Worm (Caenorhabditis elegans) whole organism, mixed stage, embryonic: ENCODE results near the gene hum-4.
A peak's percentile ranks its signal among the peaks of the same experiment; 100 is the strongest.

Experiments
- M03D4.4 ChIP-seq: sonication (generic microtip); optimal IDR thresholded peaks from 2 replicates; lab custom pipeline; 2017; ENCODE audit warnings: mild to moderate bottlenecking, missing genetic modification characterization, missing compliant biosample characterization
- bed-3 ChIP-seq: fragments of 200-800 bp; sonication (Bioruptor generic); optimal IDR thresholded peaks from 3 replicates; lab custom pipeline; 2018; ENCODE audit warnings: mild to moderate bottlenecking, missing genetic modification characterization, moderate library complexity, missing compliant biosample characterization
- blmp-1 ChIP-seq: fragments of 150-350 bp; optimal IDR thresholded peaks from 2 replicates; lab custom pipeline; 2014; ENCODE audit warnings: missing biosample characterization, missing genetic modification characterization
- ceh-39 ChIP-seq: fragments of 150-350 bp; optimal IDR thresholded peaks from 2 replicates; lab custom pipeline; 2014; ENCODE audit warnings: missing biosample characterization, missing genetic modification characterization
- ceh-43 ChIP-seq: fragments of 200-800 bp; sonication (Bioruptor generic); optimal IDR thresholded peaks from 2 replicates; lab custom pipeline; 2018; ENCODE audit warnings: mild to moderate bottlenecking, missing genetic modification characterization, moderate library complexity, missing compliant biosample characterization
- ces-1 ChIP-seq: fragments of 150-350 bp; optimal IDR thresholded peaks from 2 replicates; lab custom pipeline; 2014; ENCODE audit warnings: missing biosample characterization, missing genetic modification reagents, missing genetic modification characterization
- elt-3 ChIP-seq: fragments of 150-350 bp; optimal IDR thresholded peaks from 2 replicates; lab custom pipeline; 2014; ENCODE audit warnings: missing biosample characterization, missing genetic modification characterization
- flh-1 ChIP-seq: fragments of 200-800 bp; sonication (Bioruptor generic); optimal IDR thresholded peaks from 2 replicates; lab custom pipeline; 2018; ENCODE audit warnings: mild to moderate bottlenecking, missing genetic modification characterization, moderate library complexity, missing compliant biosample characterization
- ham-2 ChIP-seq: fragments of 200-800 bp; sonication (Bioruptor generic); optimal IDR thresholded peaks from 2 replicates; lab custom pipeline; 2018; ENCODE audit warnings: mild to moderate bottlenecking, missing genetic modification characterization, missing compliant biosample characterization
- hlh-1 ChIP-seq: fragments of 150-350 bp; optimal IDR thresholded peaks from 2 replicates; lab custom pipeline; 2014; ENCODE audit warnings: missing biosample characterization, missing genetic modification reagents, missing genetic modification characterization
- lin-13 ChIP-seq: fragments of 150-350 bp; optimal IDR thresholded peaks from 2 replicates; lab custom pipeline; 2014; ENCODE audit warnings: missing biosample characterization, missing genetic modification characterization
- lin-32 ChIP-seq: fragments of 200-800 bp; sonication (Bioruptor generic); optimal IDR thresholded peaks from 2 replicates; lab custom pipeline; 2018; ENCODE audit warnings: mild to moderate bottlenecking, missing genetic modification characterization, missing compliant biosample characterization
- lsy-2 ChIP-seq: fragments of 150-350 bp; optimal IDR thresholded peaks from 2 replicates; lab custom pipeline; 2014; ENCODE audit warnings: missing biosample characterization, missing genetic modification characterization
- mep-1 ChIP-seq: fragments of 150-350 bp; optimal IDR thresholded peaks from 2 replicates; lab custom pipeline; 2017; ENCODE audit warnings: missing biosample characterization, missing genetic modification reagents, missing genetic modification characterization, inconsistent platforms
- mls-2 ChIP-seq: sonication (generic microtip); optimal IDR thresholded peaks from 2 replicates; lab custom pipeline; 2016; ENCODE audit warnings: mild to moderate bottlenecking, missing genetic modification characterization, moderate library complexity, missing compliant biosample characterization
- nhr-12 ChIP-seq: fragments of 150-350 bp; optimal IDR thresholded peaks from 2 replicates; lab custom pipeline; 2014; ENCODE audit warnings: missing biosample characterization, missing genetic modification characterization
- nhr-2 ChIP-seq: fragments of 150-350 bp; optimal IDR thresholded peaks from 2 replicates; lab custom pipeline; 2014; ENCODE audit warnings: missing biosample characterization, missing genetic modification characterization
- nhr-237 ChIP-seq: fragments of 150-350 bp; optimal IDR thresholded peaks from 2 replicates; lab custom pipeline; 2014; ENCODE audit warnings: missing biosample characterization, missing genetic modification characterization
- nhr-28 ChIP-seq: fragments of 150-350 bp; optimal IDR thresholded peaks from 2 replicates; lab custom pipeline; 2014; ENCODE audit warnings: missing biosample characterization, missing genetic modification characterization
- nhr-76 ChIP-seq: sonication (generic microtip); optimal IDR thresholded peaks from 2 replicates; lab custom pipeline; 2017; ENCODE audit warnings: missing biosample characterization, missing genetic modification characterization
- pha-4 ChIP-seq: fragments of 150-350 bp; optimal IDR thresholded peaks from 2 replicates; lab custom pipeline; 2018; ENCODE audit warnings: missing biosample characterization, missing genetic modification reagents, missing genetic modification characterization
- tbx-8 ChIP-seq: fragments of 200-800 bp; sonication (Bioruptor generic); optimal IDR thresholded peaks from 2 replicates; lab custom pipeline; 2018; ENCODE audit warnings: mild to moderate bottlenecking, missing genetic modification characterization, moderate library complexity, missing compliant biosample characterization
- unc-39 ChIP-seq: fragments of 150-350 bp; optimal IDR thresholded peaks from 2 replicates; lab custom pipeline; 2014; ENCODE audit warnings: missing biosample characterization, missing genetic modification characterization
- unc-62 ChIP-seq: fragments of 150-350 bp; optimal IDR thresholded peaks from 2 replicates; lab custom pipeline; 2014; ENCODE audit warnings: missing biosample characterization, missing genetic modification reagents, missing genetic modification characterization
- zip-8 ChIP-seq: fragments of 150-350 bp; optimal IDR thresholded peaks from 2 replicates; lab custom pipeline; 2014; ENCODE audit warnings: missing biosample characterization, missing genetic modification characterization
- ztf-11 ChIP-seq: fragments of 150-350 bp; optimal IDR thresholded peaks from 2 replicates; lab custom pipeline; 2014; ENCODE audit warnings: missing biosample characterization, missing genetic modification characterization

Gene hum-4

ce11 chrX:11407682-11408335 is 25.6 kb downstream of the hum-4 start, which contains the start of gene F08B12.4:
Gene F08B12.4 (minus strand): TSS chrX:11407732.
- TF ChIP-seq bed-3 (GFP tag; lab: Kevin White, UChicago), result no peak
- no peak for TF ChIP-seq tbx-8 (GFP tag; lab: Kevin White, UChicago)
- no peak for TF ChIP-seq ces-1
- TF ChIP-seq lin-13 (tag; lab: Kevin White, UChicago), result no peak
- TF ChIP-seq M03D4.4, result no peak
- TF ChIP-seq ceh-43 (GFP tag; lab: Kevin White, UChicago), result no peak
- TF ChIP-seq mep-1 (tag; lab: Kevin White, UChicago), result no peak
- no peak for TF ChIP-seq hlh-1 (tag; lab: Kevin White, UChicago)
- TF ChIP-seq lsy-2 (tag; lab: Kevin White, UChicago), result no peak
- TF ChIP-seq ztf-11 (tag; lab: Kevin White, UChicago), result no peak
- TF ChIP-seq nhr-237, result no peak
- no peak for TF ChIP-seq pha-4 (tag; lab: Kevin White, UChicago)
- no peak for TF ChIP-seq unc-62 (GFP tag; lab: Kevin White, UChicago)
- TF ChIP-seq nhr-28 (tag; lab: Kevin White, UChicago), result no peak
- TF ChIP-seq ham-2, result no peak
- no peak for TF ChIP-seq lin-32 (GFP tag; lab: Kevin White, UChicago)
- TF ChIP-seq, all 35 proteins: peak for 0

DNA sequence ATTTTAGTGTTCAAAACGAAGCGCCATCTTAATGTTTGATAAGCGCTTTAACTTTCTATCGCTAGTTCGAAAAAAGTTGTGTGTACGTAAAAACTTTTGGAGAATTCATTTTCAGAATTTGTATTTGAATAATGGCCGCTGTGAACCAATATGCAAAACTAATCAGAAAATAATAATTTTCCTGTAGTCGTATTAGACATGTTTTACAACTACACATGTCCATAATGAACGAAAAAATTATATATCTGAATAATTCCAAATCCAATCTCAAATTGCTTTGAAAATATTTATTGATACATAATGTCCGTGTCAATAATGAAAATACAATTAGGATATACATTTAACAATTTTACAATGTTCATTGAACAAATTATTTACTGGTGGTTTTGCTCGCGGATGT is 26.6 kb downstream of the hum-4 start:
- no peak for TF ChIP-seq nhr-2 (tag; lab: Kevin White, UChicago)
- no peak for TF ChIP-seq nhr-76 (tag; lab: Kevin White, UChicago)
- TF ChIP-seq tbx-8 (GFP tag; lab: Kevin White, UChicago), result no peak
- no peak for TF ChIP-seq mls-2
- no peak for TF ChIP-seq nhr-237
- TF ChIP-seq ceh-39, result no peak
- TF ChIP-seq nhr-12 (tag; lab: Kevin White, UChicago), result no peak
- TF ChIP-seq lin-13 (tag; lab: Kevin White, UChicago), result no peak

ce11 chrX:11405908-11406307 is 27.5 kb downstream of the hum-4 start, which contains the start of gene slo-2:
Gene slo-2 (minus strand): TSS chrX:11405931.
- TF ChIP-seq ces-1 (peak; percentile 89), flh-1 (no peak)
- TF ChIP-seq, all 35 proteins: peak for 1

- no peak for TF ChIP-seq M03D4.4
- no peak for TF ChIP-seq unc-62 (GFP tag; lab: Kevin White, UChicago)
Observed at ce11 chrX:11400467-11401184, 32.8 kb downstream of the hum-4 start.

- TF ChIP-seq blmp-1 (no peak), pha-4 (tag; lab: Kevin White, UChicago) (no peak), elt-3 (tag; lab: Kevin White, UChicago) (no peak), lin-32 (GFP tag; lab: Kevin White, UChicago) (no peak), ham-2 (no peak), ceh-43 (GFP tag; lab: Kevin White, UChicago) (no peak), ztf-11 (tag; lab: Kevin White, UChicago) (no peak), mep-1 (tag; lab: Kevin White, UChicago) (no peak), nhr-28 (tag; lab: Kevin White, UChicago) (no peak), zip-8 (tag; lab: Kevin White, UChicago) (no peak)
Observed at ce11 chrX:11392924-11393323, 40.5 kb downstream of the hum-4 start, which contains the start of gene prx-12. Gene prx-12 (plus strand): TSS chrX:11393294.

DNA sequence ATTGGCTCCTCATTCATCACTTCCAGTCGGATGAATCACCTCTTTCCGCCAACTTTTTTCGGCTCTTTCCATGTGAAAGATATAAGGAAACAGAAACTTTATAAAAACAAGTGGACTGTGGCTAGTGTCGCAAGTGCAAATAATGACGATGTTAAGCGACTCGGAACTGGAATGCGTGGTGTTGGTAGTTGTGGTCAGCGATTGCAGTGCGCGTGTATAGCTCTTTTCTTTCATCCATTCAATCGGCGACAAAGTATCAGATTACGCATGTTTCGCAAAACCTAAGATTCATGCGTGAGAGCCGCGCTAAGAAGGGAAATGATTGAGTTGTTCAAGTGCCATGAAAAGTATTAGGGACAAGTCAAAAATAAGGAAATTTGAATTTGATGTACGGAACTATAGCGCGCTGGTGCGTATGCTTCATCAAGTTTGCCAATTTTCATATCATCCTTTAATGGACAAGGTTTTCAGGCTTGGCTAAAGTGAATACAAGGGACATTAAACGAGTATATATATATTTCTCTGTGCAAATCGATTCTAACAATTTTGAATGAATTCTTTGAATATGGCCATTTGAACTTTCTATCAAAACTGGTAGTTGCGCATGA is 45.6 kb downstream of the hum-4 start:
- no peak for TF ChIP-seq unc-39 (tag; lab: Kevin White, UChicago)
- peak; percentile 43 for TF ChIP-seq ces-1

DNA sequence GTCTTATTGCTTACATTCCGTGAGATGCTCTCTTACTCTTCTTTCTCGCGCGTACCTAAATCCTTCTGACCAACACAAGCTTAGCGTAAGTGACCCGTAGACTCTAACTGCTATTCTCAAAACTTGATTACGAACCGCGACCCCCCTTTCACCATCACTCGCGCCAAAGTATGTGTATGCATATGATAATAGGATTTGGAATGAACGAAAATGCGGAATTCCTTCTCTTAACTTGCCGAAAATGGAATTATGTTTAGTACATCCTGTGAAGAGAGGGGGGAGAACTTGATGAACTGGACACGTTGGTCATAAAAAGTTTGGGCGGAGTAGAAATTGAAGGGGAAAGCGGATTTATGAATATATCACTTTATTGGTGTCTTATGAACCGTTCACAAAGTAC is 46.5 kb downstream of the hum-4 start:
- TF ChIP-seq mls-2 (no peak), lin-13 (tag; lab: Kevin White, UChicago) (no peak), ces-1 (peak; percentile 99)
